Worm (Caenorhabditis elegans): Measurements from ENCODE around the gene sri-71.
"Not testable (repeated sequence)": the region's sequence is repeated elsewhere in the genome, so short reads cannot be mapped to it uniquely, and the experiment has no call there.

The sri-71 gene

ce11 chrII:2627154-2627799, at the start of gene sri-71:
Gene sri-71 (plus strand): TSS chrII:2627749.
- TF ChIP-seq ref-1 (GFP tag; conservative IDR thresholded peaks at IDR 0.05) (no peak), flt-1 (GFP tag; IDR thresholded peaks at IDR 0.05) (no peak), ztf-23 (GFP tag; IDR thresholded peaks at IDR 0.05) (no peak), med-1 (GFP tag; optimal IDR thresholded peaks at IDR 0.05; ENCODE audit: insufficient read depth) (no peak), cog-1 (tag; optimal IDR thresholded peaks at IDR 0.05) (no peak), T22C8.4 (GFP tag; IDR thresholded peaks at IDR 0.05) (no peak), ztf-29 (GFP tag; IDR thresholded peaks at IDR 0.05) (no peak), tab-1 (GFP tag; IDR thresholded peaks at IDR 0.05) (no peak), klf-2 (GFP tag; conservative IDR thresholded peaks at IDR 0.05) (no peak)

- TF ChIP-seq tab-1 (GFP tag; IDR thresholded peaks at IDR 0.05) (no peak), T22C8.4 (GFP tag; IDR thresholded peaks at IDR 0.05) (no peak), med-1 (GFP tag; optimal IDR thresholded peaks at IDR 0.05; ENCODE audit: insufficient read depth) (no peak), ref-1 (GFP tag; conservative IDR thresholded peaks at IDR 0.05) (no peak), ztf-23 (GFP tag; IDR thresholded peaks at IDR 0.05) (no peak), ztf-29 (GFP tag; IDR thresholded peaks at IDR 0.05) (no peak), flt-1 (GFP tag; IDR thresholded peaks at IDR 0.05) (no peak), cog-1 (tag; optimal IDR thresholded peaks at IDR 0.05) (no peak), klf-2 (GFP tag; conservative IDR thresholded peaks at IDR 0.05) (no peak)
Measured at ce11 chrII:2578216-2578615, 49.3 kb upstream of the sri-71 start.

ce11 chrII:2583044-2583443, 44.5 kb upstream of the sri-71 start, which contains the start of gene sri-74:
Gene sri-74 (minus strand): TSS chrII:2583144.
- TF ChIP-seq flt-1 (GFP tag; IDR thresholded peaks at IDR 0.05) (no peak), ztf-29 (GFP tag; IDR thresholded peaks at IDR 0.05) (no peak), ref-1 (GFP tag; conservative IDR thresholded peaks at IDR 0.05) (no peak), klf-2 (GFP tag; conservative IDR thresholded peaks at IDR 0.05) (no peak), T22C8.4 (GFP tag; IDR thresholded peaks at IDR 0.05) (no peak), tab-1 (GFP tag; IDR thresholded peaks at IDR 0.05) (no peak), ztf-23 (GFP tag; IDR thresholded peaks at IDR 0.05) (no peak), cog-1 (tag; optimal IDR thresholded peaks at IDR 0.05) (no peak)

- TF ChIP-seq cog-1 (tag; optimal IDR thresholded peaks at IDR 0.05) (no peak), T22C8.4 (GFP tag; IDR thresholded peaks at IDR 0.05) (no peak), tab-1 (GFP tag; IDR thresholded peaks at IDR 0.05) (no peak), med-1 (GFP tag; optimal IDR thresholded peaks at IDR 0.05; ENCODE audit: insufficient read depth) (no peak), klf-2 (GFP tag; conservative IDR thresholded peaks at IDR 0.05) (no peak), flt-1 (GFP tag; IDR thresholded peaks at IDR 0.05) (no peak), ref-1 (GFP tag; conservative IDR thresholded peaks at IDR 0.05) (no peak), ztf-29 (GFP tag; IDR thresholded peaks at IDR 0.05) (no peak), ztf-23 (GFP tag; IDR thresholded peaks at IDR 0.05) (no peak)
Measured at ce11 chrII:2585493-2585892, 42.1 kb upstream of the sri-71 start, which contains the start of gene sri-36. Gene sri-36 (minus strand): TSS chrII:2585593.

- TF ChIP-seq T22C8.4 (GFP tag; IDR thresholded peaks at IDR 0.05) (no peak), flt-1 (GFP tag; IDR thresholded peaks at IDR 0.05) (no peak), klf-2 (GFP tag; conservative IDR thresholded peaks at IDR 0.05) (no peak), tab-1 (GFP tag; IDR thresholded peaks at IDR 0.05) (no peak), ztf-29 (GFP tag; IDR thresholded peaks at IDR 0.05) (no peak), ref-1 (GFP tag; conservative IDR thresholded peaks at IDR 0.05) (no peak), med-1 (GFP tag; optimal IDR thresholded peaks at IDR 0.05; ENCODE audit: insufficient read depth) (no peak), ztf-23 (GFP tag; IDR thresholded peaks at IDR 0.05) (no peak), cog-1 (tag; optimal IDR thresholded peaks at IDR 0.05) (no peak)
Measured at ce11 chrII:2586861-2587554, 40.5 kb upstream of the sri-71 start, which contains the start of the genes F33H12.7 and sri-39. Gene F33H12.7 (minus strand): TSS chrII:2586911. Gene sri-39 (plus strand): TSS chrII:2587504.

ce11 chrII:2600176-2600575, 27.4 kb upstream of the sri-71 start, which contains the start of gene F33H12.1:
Gene F33H12.1 (plus strand): TSS chrII:2600476.
- not testable (repeated sequence) for TF ChIP-seq med-1 (GFP tag; optimal IDR thresholded peaks at IDR 0.05; ENCODE audit: insufficient read depth); tab-1 (GFP tag; IDR thresholded peaks at IDR 0.05); ref-1 (GFP tag; conservative IDR thresholded peaks at IDR 0.05)

- TF ChIP-seq flt-1 (GFP tag; IDR thresholded peaks at IDR 0.05) (no peak), ztf-23 (GFP tag; IDR thresholded peaks at IDR 0.05) (no peak), ref-1 (GFP tag; conservative IDR thresholded peaks at IDR 0.05) (no peak), T22C8.4 (GFP tag; IDR thresholded peaks at IDR 0.05) (no peak), tab-1 (GFP tag; IDR thresholded peaks at IDR 0.05) (no peak)
Measured at ce11 chrII:2600931-2601330, 26.6 kb upstream of the sri-71 start.

ce11 chrII:2605319-2605718, 22.2 kb upstream of the sri-71 start, which contains the start of gene sri-77:
Gene sri-77 (minus strand): TSS chrII:2605419.
- TF ChIP-seq klf-2 (GFP tag; conservative IDR thresholded peaks at IDR 0.05) = no peak
- TF ChIP-seq med-1 (GFP tag; optimal IDR thresholded peaks at IDR 0.05; ENCODE audit: insufficient read depth) = no peak
- TF ChIP-seq ref-1 (GFP tag; conservative IDR thresholded peaks at IDR 0.05) = no peak
- no peak for TF ChIP-seq tab-1 (GFP tag; IDR thresholded peaks at IDR 0.05)
- no peak for TF ChIP-seq T22C8.4 (GFP tag; IDR thresholded peaks at IDR 0.05)
- no peak for TF ChIP-seq ztf-29 (GFP tag; IDR thresholded peaks at IDR 0.05)
- no peak for TF ChIP-seq flt-1 (GFP tag; IDR thresholded peaks at IDR 0.05)
- no peak for TF ChIP-seq ztf-23 (GFP tag; IDR thresholded peaks at IDR 0.05)
- no peak for TF ChIP-seq cog-1 (tag; optimal IDR thresholded peaks at IDR 0.05)

- no peak for TF ChIP-seq ztf-29 (GFP tag; IDR thresholded peaks at IDR 0.05)
- TF ChIP-seq flt-1 (GFP tag; IDR thresholded peaks at IDR 0.05) = no peak
- TF ChIP-seq tab-1 (GFP tag; IDR thresholded peaks at IDR 0.05) = no peak
- no peak for TF ChIP-seq med-1 (GFP tag; optimal IDR thresholded peaks at IDR 0.05; ENCODE audit: insufficient read depth)
- no peak for TF ChIP-seq ref-1 (GFP tag; conservative IDR thresholded peaks at IDR 0.05)
- no peak for TF ChIP-seq cog-1 (tag; optimal IDR thresholded peaks at IDR 0.05)
- no peak for TF ChIP-seq klf-2 (GFP tag; conservative IDR thresholded peaks at IDR 0.05)
Measured at ce11 chrII:2610202-2610912, 17.2 kb upstream of the sri-71 start, which contains the start of gene sri-38. Gene sri-38 (plus strand): TSS chrII:2610862.
